Fruit fly (Drosophila melanogaster) whole organism, embryonic: ENCODE results near the gene CG46310.

Source experiments
- Awh ChIP-seq: fragments of 200-800 bp; sonication (Bioruptor generic); IDR thresholded peaks from 2 replicates; pipeline ENCODE4, ENCODE4 v1.3.6; 2022; ENCODE audit warnings: missing biosample characterization, missing genetic modification characterization
- Blimp-1 ChIP-seq: fragments of 200-800 bp; sonication (Bioruptor generic); optimal IDR thresholded peaks from 3 replicates; lab custom pipeline; 2018; ENCODE audit warnings: missing biosample characterization, missing genetic modification characterization, mild to moderate bottlenecking, moderate library complexity, missing genetic modification reagents
- CG11504 ChIP-seq: fragments of 200-800 bp; sonication (Bioruptor generic); optimal IDR thresholded peaks from 3 replicates; lab custom pipeline; 2019; ENCODE audit warnings: missing biosample characterization, mild to moderate bottlenecking, missing genetic modification characterization, moderate library complexity
- CG12219 ChIP-seq: fragments of 200-800 bp; sonication (Bioruptor generic); optimal IDR thresholded peaks from 3 replicates; lab custom pipeline; 2018; ENCODE audit warnings: missing biosample characterization, mild to moderate bottlenecking, missing genetic modification characterization
- CG12391 ChIP-seq: fragments of 200-800 bp; sonication (Bioruptor generic); optimal IDR thresholded peaks from 3 replicates; lab custom pipeline; 2018; ENCODE audit warnings: missing biosample characterization, mild to moderate bottlenecking, missing genetic modification characterization, moderate library complexity
- CG15269 ChIP-seq: fragments of 200-800 bp; sonication (Bioruptor generic); optimal IDR thresholded peaks from 2 replicates; lab custom pipeline; 2018; ENCODE audit warnings: missing biosample characterization, mild to moderate bottlenecking, missing genetic modification characterization, moderate library complexity
- CG15601 ChIP-seq: fragments of 200-800 bp; sonication (Bioruptor generic); optimal IDR thresholded peaks from 3 replicates; lab custom pipeline; 2019; ENCODE audit warnings: missing biosample characterization, mild to moderate bottlenecking, missing genetic modification characterization, moderate library complexity
- CG1603 ChIP-seq: fragments of 200-800 bp; sonication (Bioruptor generic); optimal IDR thresholded peaks from 2 replicates; lab custom pipeline; 2019; ENCODE audit warnings: missing biosample characterization, mild to moderate bottlenecking, missing genetic modification characterization, moderate library complexity
- CG17361 ChIP-seq: fragments of 200-800 bp; sonication (Bioruptor generic); IDR thresholded peaks from 3 replicates; pipeline ENCODE4 v1.3.6; 2022; ENCODE audit warnings: missing biosample characterization, missing genetic modification characterization
- CG1792 ChIP-seq: fragments of 200-800 bp; sonication (Bioruptor generic); optimal IDR thresholded peaks from 2 replicates; lab custom pipeline; 2016; ENCODE audit warnings: missing biosample characterization, missing genetic modification characterization
- CG18764 ChIP-seq: fragments of 200-800 bp; sonication (Bioruptor generic); optimal IDR thresholded peaks from 3 replicates; lab custom pipeline; 2016; ENCODE audit warnings: missing biosample characterization, missing genetic modification characterization
- CG2129 ChIP-seq: fragments of 200-800 bp; sonication (Bioruptor generic); IDR thresholded peaks from 2 replicates; pipeline ENCODE4 v1.3.6; 2022; ENCODE audit warnings: missing biosample characterization, missing genetic modification characterization; ENCODE audit not compliant: partially characterized antibody
- CG31441 ChIP-seq: fragments of 200-800 bp; sonication (Bioruptor generic); IDR thresholded peaks from 2 replicates; pipeline ENCODE4 v1.3.6; 2022; ENCODE audit warnings: missing biosample characterization, missing genetic modification characterization
- CG33557 ChIP-seq: fragments of 200-800 bp; sonication (Bioruptor generic); optimal IDR thresholded peaks from 2 replicates; lab custom pipeline; 2019; ENCODE audit warnings: missing biosample characterization, mild to moderate bottlenecking, missing genetic modification characterization, moderate library complexity
- CG3407 ChIP-seq: fragments of 200-800 bp; sonication (Bioruptor generic); optimal IDR thresholded peaks from 2 replicates; lab custom pipeline; 2018; ENCODE audit warnings: missing biosample characterization, mild to moderate bottlenecking, missing genetic modification characterization
- CG34422 ChIP-seq: fragments of 200-800 bp; sonication (Bioruptor generic); IDR thresholded peaks from 3 replicates; pipeline ENCODE4 v1.3.6; 2022; ENCODE audit warnings: missing biosample characterization, missing genetic modification characterization
- CG3847 ChIP-seq: fragments of 200-800 bp; sonication (Bioruptor generic); IDR thresholded peaks from 2 replicates; pipeline ENCODE4 v1.3.6; 2022; ENCODE audit warnings: missing biosample characterization, missing genetic modification characterization
- CG42726 ChIP-seq: fragments of 200-800 bp; sonication (Bioruptor generic); IDR thresholded peaks from 2 replicates; pipeline ENCODE4 v1.3.6; 2022; ENCODE audit warnings: missing biosample characterization, missing genetic modification characterization; ENCODE audit not compliant: partially characterized antibody
- CG6654 ChIP-seq: fragments of 200-800 bp; sonication (Bioruptor generic); optimal IDR thresholded peaks from 2 replicates; lab custom pipeline; 2017; ENCODE audit warnings: missing biosample characterization, mild to moderate bottlenecking, missing genetic modification characterization
- CG6813 ChIP-seq: fragments of 200-800 bp; sonication (Bioruptor generic); optimal IDR thresholded peaks from 2 replicates; lab custom pipeline; 2017; ENCODE audit warnings: missing biosample characterization, missing genetic modification characterization, mild to moderate bottlenecking, moderate library complexity, missing genetic modification reagents
- CG7928 ChIP-seq: fragments of 200-800 bp; sonication (Bioruptor generic); optimal IDR thresholded peaks from 2 replicates; lab custom pipeline; 2017; ENCODE audit warnings: missing biosample characterization, mild to moderate bottlenecking, missing genetic modification characterization
- CG8359 ChIP-seq: fragments of 200-800 bp; sonication (Bioruptor generic); optimal IDR thresholded peaks from 2 replicates; lab custom pipeline; 2017; ENCODE audit warnings: missing biosample characterization, mild to moderate bottlenecking, missing genetic modification characterization, borderline replicate concordance
- CHES-1-like ChIP-seq: fragments of 200-800 bp; sonication (Bioruptor generic); optimal IDR thresholded peaks from 2 replicates; lab custom pipeline; 2016; ENCODE audit warnings: missing biosample characterization, missing genetic modification characterization
- Dek ChIP-seq: fragments of 200-800 bp; sonication (Bioruptor generic); optimal IDR thresholded peaks from 3 replicates; lab custom pipeline; 2019; ENCODE audit warnings: missing biosample characterization, mild to moderate bottlenecking, missing genetic modification characterization, moderate library complexity
- Dip2 ChIP-seq: fragments of 200-800 bp; sonication (Bioruptor generic); IDR thresholded peaks from 2 replicates; pipeline ENCODE4 v1.3.6; 2022; ENCODE audit warnings: missing biosample characterization, missing genetic modification characterization
- Dip3 ChIP-seq: fragments of 200-800 bp; sonication (Bioruptor generic); optimal IDR thresholded peaks from 3 replicates; lab custom pipeline; 2016; ENCODE audit warnings: missing biosample characterization, missing genetic modification characterization
- Dref ChIP-seq: fragments of 200-800 bp; sonication (Bioruptor generic); IDR thresholded peaks from 2 replicates; pipeline ENCODE4 v1.3.6; 2022; ENCODE audit warnings: missing biosample characterization, missing genetic modification characterization
- Drgx ChIP-seq: fragments of 200-800 bp; sonication (Bioruptor generic); IDR thresholded peaks from 2 replicates; pipeline ENCODE4 v1.3.6; 2022; ENCODE audit warnings: missing biosample characterization, missing genetic modification characterization
- Eip74EF ChIP-seq, 2 experiments: fragments of 200-800 bp in 1 of 2; fragments of >200 bp in 1 of 2; sonication (Bioruptor generic) in 1 of 2; optimal IDR thresholded peaks; 2 replicates each; lab custom pipeline; 2017 to 2019; ENCODE audit warnings: missing biosample characterization in 2 of 2, missing genetic modification characterization in 2 of 2, mild to moderate bottlenecking in 1 of 2, moderate library complexity in 1 of 2
- HLHmδ ChIP-seq: fragments of 200-800 bp; sonication (Bioruptor generic); optimal IDR thresholded peaks from 2 replicates; lab custom pipeline; 2018; ENCODE audit warnings: missing biosample characterization, mild to moderate bottlenecking, missing genetic modification characterization, moderate library complexity
- Hr51 ChIP-seq, 2 experiments: fragments of 200-800 bp; sonication (Bioruptor generic); optimal IDR thresholded peaks; 2 replicates in 1 of 2; 3 replicates in 1 of 2; lab custom pipeline; 2016 to 2018; ENCODE audit warnings: missing biosample characterization in 2 of 2, missing genetic modification characterization in 2 of 2, mild to moderate bottlenecking in 1 of 2, moderate library complexity in 1 of 2
- Lpt ChIP-seq: fragments of >200 bp; optimal IDR thresholded peaks from 2 replicates; lab custom pipeline; 2018; ENCODE audit warnings: missing biosample characterization, missing genetic modification characterization
- bab2 ChIP-seq: fragments of 200-800 bp; sonication (Bioruptor generic); optimal IDR thresholded peaks from 2 replicates; lab custom pipeline; 2016; ENCODE audit warnings: missing biosample characterization, missing genetic modification characterization
- bbx ChIP-seq: fragments of 200-800 bp; sonication (Bioruptor generic); IDR thresholded peaks from 2 replicates; pipeline ENCODE4 v1.3.6; 2022; ENCODE audit warnings: missing biosample characterization, missing genetic modification characterization; ENCODE audit not compliant: partially characterized antibody
- cato ChIP-seq: fragments of 200-800 bp; sonication (Bioruptor generic); optimal IDR thresholded peaks from 2 replicates; lab custom pipeline; 2016; ENCODE audit warnings: missing biosample characterization, missing genetic modification characterization, borderline replicate concordance
- dan ChIP-seq: fragments of 200-800 bp; sonication (Bioruptor generic); IDR thresholded peaks from 2 replicates; pipeline ENCODE4 v1.3.6; 2022; ENCODE audit warnings: missing biosample characterization, missing genetic modification characterization
- dm ChIP-seq: fragments of 200-800 bp; sonication (Bioruptor generic); optimal IDR thresholded peaks from 3 replicates; lab custom pipeline; 2016; ENCODE audit warnings: missing biosample characterization, missing genetic modification characterization
- ems ChIP-seq: fragments of 200-800 bp; sonication (Bioruptor generic); optimal IDR thresholded peaks from 3 replicates; lab custom pipeline; 2016; ENCODE audit warnings: missing biosample characterization, missing genetic modification characterization
- fd102C ChIP-seq: fragments of 200-800 bp; sonication (Bioruptor generic); optimal IDR thresholded peaks from 2 replicates; lab custom pipeline; 2018; ENCODE audit warnings: missing biosample characterization, mild to moderate bottlenecking, missing genetic modification characterization, moderate library complexity
- gsb ChIP-seq: fragments of 200-800 bp; sonication (Bioruptor generic); IDR thresholded peaks from 2 replicates; pipeline ENCODE4 v1.3.6; 2022; ENCODE audit warnings: missing biosample characterization, missing genetic modification characterization
- h ChIP-seq: fragments of >200 bp; optimal IDR thresholded peaks from 2 replicates; lab custom pipeline; 2017
- her ChIP-seq: fragments of 200-800 bp; sonication (Bioruptor generic); optimal IDR thresholded peaks from 2 replicates; lab custom pipeline; 2016; ENCODE audit warnings: missing biosample characterization, missing genetic modification characterization
- pan ChIP-seq, 4 experiments: fragments of >200 bp in 3 of 4; fragments of 200-800 bp in 1 of 4; sonication (Bioruptor generic) in 1 of 4; optimal IDR thresholded peaks in 3 of 4; IDR thresholded peaks in 1 of 4; 2 replicates each; pipeline versions ENCODE4 v1.3.6 to Lab custom; 2017 to 2022; ENCODE audit warnings: missing biosample characterization in 2 of 4, missing genetic modification characterization in 2 of 4, mixed read lengths in 1 of 4
- peb ChIP-seq: fragments of 200-800 bp; sonication (Bioruptor generic); IDR thresholded peaks from 2 replicates; pipeline ENCODE4 v1.3.6; 2022; ENCODE audit warnings: missing biosample characterization, missing genetic modification characterization
- prd ChIP-seq, 3 experiments: fragments of >200 bp in 2 of 3; fragments of 200-800 bp in 1 of 3; sonication (Bioruptor generic) in 1 of 3; optimal IDR thresholded peaks in 2 of 3; IDR thresholded peaks in 1 of 3; 2 replicates in 2 of 3; 3 replicates in 1 of 3; pipeline versions ENCODE4 v1.3.6 to Lab custom; 2017 to 2022; ENCODE audit warnings: missing biosample characterization in 1 of 3, missing genetic modification characterization in 1 of 3
- ranshi ChIP-seq: fragments of 200-800 bp; sonication (Bioruptor generic); IDR thresholded peaks from 2 replicates; pipeline ENCODE4 v1.3.6; 2022; ENCODE audit warnings: missing biosample characterization, missing genetic modification characterization
- sim ChIP-seq: fragments of 200-800 bp; sonication (Bioruptor generic); IDR thresholded peaks from 2 replicates; pipeline ENCODE4 v1.3.6; 2022; ENCODE audit warnings: missing biosample characterization, missing genetic modification characterization
- sr ChIP-seq: fragments of 200-800 bp; sonication (Bioruptor generic); IDR thresholded peaks from 3 replicates; pipeline ENCODE4 v1.3.6; 2022; ENCODE audit warnings: missing biosample characterization, missing genetic modification characterization
- stc ChIP-seq: fragments of 200-800 bp; sonication (Bioruptor generic); IDR thresholded peaks from 2 replicates; pipeline ENCODE4 v1.3.6; 2022; ENCODE audit warnings: missing biosample characterization, missing genetic modification characterization
- unpg ChIP-seq: fragments of 200-800 bp; sonication (Bioruptor generic); optimal IDR thresholded peaks from 3 replicates; lab custom pipeline; 2018; ENCODE audit warnings: missing biosample characterization, mild to moderate bottlenecking, missing genetic modification characterization, moderate library complexity

CG46310 gene

dm6 chr3R:23134690-23135089 lies 39.0 kb upstream of the CG46310 start (continued):
- 0 out of 2 replicates have a peak, but pooled peaks have one; percentile 13 for TF ChIP-seq CG31441 (GFP tag; lab: Robert Waterston, UW)
- TF ChIP-seq CG12391 (tag; lab: Kevin White, UChicago) = no peak
- peak; percentile 4 for TF ChIP-seq bab2 (GFP tag; lab: Kevin White, UChicago)
- no peak for TF ChIP-seq bbx (GFP tag; lab: Robert Waterston, UW)
- TF ChIP-seq fd102C (GFP tag; lab: Kevin White, UChicago) = peak; percentile 58
- no peak for TF ChIP-seq CG18764 (GFP tag; lab: Kevin White, UChicago)
- TF ChIP-seq CG33557 = peak; percentile 53
- TF ChIP-seq ranshi = no peak
- TF ChIP-seq sr (GFP tag; lab: Robert Waterston, UW) = no peak
- TF ChIP-seq CG6654 (GFP tag; lab: Kevin White, UChicago) = no peak
- no peak for TF ChIP-seq CG17361 (GFP tag; lab: Robert Waterston, UW)
- TF ChIP-seq prd (optimal IDR thresholded peaks at IDR 0.05; lab: Kevin White, UChicago) = no peak
- TF ChIP-seq prd (GFP tag; IDR thresholded peaks at IDR 0.05; lab: Robert Waterston, UW) = peak; percentile 21; the same call in 1 of the 3 replicates
- peak; percentile 0 for TF ChIP-seq CG3407 (GFP tag; lab: Kevin White, UChicago)
- no peak for TF ChIP-seq dm (GFP tag; lab: Kevin White, UChicago)
- no peak for TF ChIP-seq CG2129 (GFP tag; lab: Robert Waterston, UW)
- peak; percentile 47 for TF ChIP-seq HLHmδ (GFP tag; lab: Kevin White, UChicago)
- no peak for TF ChIP-seq Hr51 (GFP tag; optimal IDR thresholded peaks at IDR 0.05; lab: Kevin White, UChicago)
- no peak for TF ChIP-seq Lpt
- no peak for TF ChIP-seq unpg (GFP tag; lab: Kevin White, UChicago)
- peak; percentile 31 for TF ChIP-seq CG1603 (tag; lab: Kevin White, UChicago)
- TF ChIP-seq h (lab: Kevin White, UChicago) = no peak
- TF ChIP-seq Dek (tag; lab: Kevin White, UChicago) = no peak
- no peak for TF ChIP-seq CG1792
- no peak for TF ChIP-seq her
- TF ChIP-seq dan = no peak
- TF ChIP-seq Awh = peak; percentile 39; the same call in 1 of the 2 replicates
- TF ChIP-seq CHES-1-like (GFP tag; lab: Kevin White, UChicago) = no peak
- TF ChIP-seq Drgx (GFP tag; lab: Robert Waterston, UW) = no peak
- no peak for TF ChIP-seq stc
- TF ChIP-seq Dref (GFP tag; lab: Robert Waterston, UW) = no peak
- TF ChIP-seq CG3847 (GFP tag; lab: Robert Waterston, UW) = no peak
- no peak for TF ChIP-seq CG34422 (GFP tag; lab: Robert Waterston, UW)
- TF ChIP-seq cato (GFP tag; lab: Kevin White, UChicago) = no peak
- TF ChIP-seq CG42726 (GFP tag; lab: Robert Waterston, UW) = no peak
- no peak for TF ChIP-seq Dip3 (GFP tag; lab: Kevin White, UChicago)
- TF ChIP-seq CG12219 (GFP tag; lab: Kevin White, UChicago) = no peak
- TF ChIP-seq Blimp-1 (GFP tag; lab: Kevin White, UChicago) = no peak
- TF ChIP-seq CG15601 (tag; lab: Kevin White, UChicago) = no peak
- no peak for TF ChIP-seq Eip74EF (GFP tag; optimal IDR thresholded peaks at IDR 0.05; lab: Kevin White, UChicago)
- no peak for TF ChIP-seq CG8359
- no peak for TF ChIP-seq Dip2 (GFP tag; lab: Robert Waterston, UW)
- TF ChIP-seq CG6813 (GFP tag; lab: Kevin White, UChicago) = peak; percentile 52
- TF ChIP-seq ems (GFP tag; lab: Kevin White, UChicago) = no peak
- no peak for TF ChIP-seq CG15269 (tag; lab: Kevin White, UChicago)
- TF ChIP-seq CG7928 (GFP tag; lab: Kevin White, UChicago) = no peak
- no peak for TF ChIP-seq CG11504 (tag; lab: Kevin White, UChicago)
- no peak for TF ChIP-seq sim (GFP tag; lab: Robert Waterston, UW)
- TF ChIP-seq peb (GFP tag; lab: Robert Waterston, UW) = no peak
- TF ChIP-seq gsb (GFP tag; lab: Robert Waterston, UW) = no peak
- no peak for TF ChIP-seq pan (optimal IDR thresholded peaks at IDR 0.05; lab: Kevin White, UChicago)
- TF ChIP-seq pan (GFP tag; optimal IDR thresholded peaks at IDR 0.05 in 1 of 2, IDR thresholded peaks at IDR 0.05 in 1 of 2) = peak in 1 of 2 experiments; percentile 9
